Worm (Caenorhabditis elegans) whole organism, mixed stage, embryonic: Measurements from ENCODE around the gene ntp-1.

Experiments
- bed-3 ChIP-seq: fragments of 200-800 bp; sonication (Bioruptor generic); optimal IDR thresholded peaks from 3 replicates; lab custom pipeline; 2018; ENCODE audit warnings: mild to moderate bottlenecking, missing genetic modification characterization, moderate library complexity, missing compliant biosample characterization
- ces-1 ChIP-seq: fragments of 150-350 bp; optimal IDR thresholded peaks from 2 replicates; lab custom pipeline; 2014; ENCODE audit warnings: missing biosample characterization, missing genetic modification reagents, missing genetic modification characterization
- elt-1 ChIP-seq: sonication (generic microtip); optimal IDR thresholded peaks from 2 replicates; lab custom pipeline; 2017; ENCODE audit warnings: missing genetic modification characterization, mild to moderate bottlenecking, missing compliant biosample characterization, antibody characterized with exemption, moderate library complexity, borderline replicate concordance; ENCODE audit not compliant: insufficient read depth
- lin-13 ChIP-seq: fragments of 150-350 bp; optimal IDR thresholded peaks from 2 replicates; lab custom pipeline; 2014; ENCODE audit warnings: missing biosample characterization, missing genetic modification characterization
- pha-4 ChIP-seq: fragments of 150-350 bp; optimal IDR thresholded peaks from 2 replicates; lab custom pipeline; 2018; ENCODE audit warnings: missing biosample characterization, missing genetic modification reagents, missing genetic modification characterization

ce11 chrIV:7817852-7818251 is 23.2 kb upstream of the ntp-1 start, which contains the start of gene ric-3:
- TF ChIP-seq pha-4 (tag; lab: Kevin White, UChicago) (no peak), ces-1 (peak; percentile 84), lin-13 (tag; lab: Kevin White, UChicago) (no peak), elt-1 (tag; lab: Kevin White, UChicago) (no peak), bed-3 (GFP tag; lab: Kevin White, UChicago) (no peak)
